Fruit fly (Drosophila melanogaster): ENCODE measurements around the gene jub.

jub gene

dm6 chrX:13838892-13839291 lies 8.8 kb upstream of the jub start (continued):
- TF ChIP-seq br (optimal IDR thresholded peaks at IDR 0.05) (no peak), nom (GFP tag; optimal IDR thresholded peaks at IDR 0.05) (peak; percentile 66), cwo (GFP tag; optimal IDR thresholded peaks at IDR 0.05) (peak; percentile 49), hbn (GFP tag; IDR thresholded peaks at IDR 0.05; ENCODE audit: partially characterized antibody) (no peak), zfh1 (GFP tag; IDR thresholded peaks at IDR 0.05) (peak; percentile 87), sd (tag; optimal IDR thresholded peaks at IDR 0.05) (peak; percentile 9), stwl (tag; optimal IDR thresholded peaks at IDR 0.05) (no peak), Max (GFP tag; optimal IDR thresholded peaks at IDR 0.05) (peak; percentile 37), slbo (GFP tag; IDR thresholded peaks at IDR 0.05) (peak; percentile 73), BtbVII (GFP tag; optimal IDR thresholded peaks at IDR 0.05) (peak; percentile 29), CG18262 (tag; optimal IDR thresholded peaks at IDR 0.05) (peak; percentile 62), CG34422 (GFP tag; IDR thresholded peaks at IDR 0.05) (peak; percentile 76), Dip3 (GFP tag; optimal IDR thresholded peaks at IDR 0.05) (peak; percentile 79), odd (GFP tag; optimal IDR thresholded peaks at IDR 0.05) (peak; percentile 35), her (GFP tag; optimal IDR thresholded peaks at IDR 0.05) (peak; percentile 49), MBD-R2 (GFP tag; IDR thresholded peaks at IDR 0.05) (no peak), chif (GFP tag; optimal IDR thresholded peaks at IDR 0.05) (peak; percentile 65 to 77), mld (GFP tag; IDR thresholded peaks at IDR 0.05; ENCODE audit: partially characterized antibody) (no peak), CG1603 (tag; optimal IDR thresholded peaks at IDR 0.05) (peak; percentile 86), croc (GFP tag; conservative IDR thresholded peaks at IDR 0.05) (no peak; the same call in 2 of the 3 replicates), CG10209 (GFP tag; optimal IDR thresholded peaks at IDR 0.05) (peak; percentile 71), shn (GFP tag; optimal IDR thresholded peaks at IDR 0.05) (peak; percentile 56), CG32532 (GFP tag; IDR thresholded peaks at IDR 0.05) (peak; percentile 65), fd64A (GFP tag; optimal IDR thresholded peaks at IDR 0.05) (peak; percentile 25), Optix (GFP tag; IDR thresholded peaks at IDR 0.05) (no peak; the same call in 1 of the 3 replicates), CG6272 (GFP tag; IDR thresholded peaks at IDR 0.05) (peak; percentile 52), Chrac-16 (GFP tag; optimal IDR thresholded peaks at IDR 0.05) (peak; percentile 66), CG9797 (GFP tag; optimal IDR thresholded peaks at IDR 0.05) (no peak), HHEX (GFP tag; optimal IDR thresholded peaks at IDR 0.05) (peak; percentile 76), nmo (GFP tag; optimal IDR thresholded peaks at IDR 0.05) (peak; percentile 79), chinmo (GFP tag; IDR thresholded peaks at IDR 0.05; ENCODE audit: partially characterized antibody) (no peak), lov (optimal IDR thresholded peaks at IDR 0.05) (no peak), lov (GFP tag; IDR thresholded peaks at IDR 0.05) (no peak), CHES-1-like (GFP tag; optimal IDR thresholded peaks at IDR 0.05) (peak; percentile 62), Sin3A (optimal IDR thresholded peaks at IDR 0.05) (no peak), fd3F (GFP tag; optimal IDR thresholded peaks at IDR 0.05) (peak; percentile 13), NFAT (GFP tag; IDR thresholded peaks at IDR 0.05) (0 out of 2 replicates have a peak, but pooled peaks have one; percentile 23), CG13123 (GFP tag; optimal IDR thresholded peaks at IDR 0.05) (peak; percentile 34), CG11504 (tag; optimal IDR thresholded peaks at IDR 0.05) (peak; percentile 85), CG4282 (GFP tag; optimal IDR thresholded peaks at IDR 0.05) (peak; percentile 41), CG13287 (GFP tag; IDR thresholded peaks at IDR 0.05; ENCODE audit: partially characterized antibody) (no peak), Lpt (GFP tag; optimal IDR thresholded peaks at IDR 0.05) (no peak), fru (optimal IDR thresholded peaks at IDR 0.05) (no peak), D19A (tag; optimal IDR thresholded peaks at IDR 0.05) (peak; percentile 28), CG1792 (GFP tag; optimal IDR thresholded peaks at IDR 0.05) (peak; percentile 65), jumu (GFP tag; optimal IDR thresholded peaks at IDR 0.05) (peak; percentile 70), zf30C (GFP tag; optimal IDR thresholded peaks at IDR 0.05) (peak; percentile 60), al (GFP tag; IDR thresholded peaks at IDR 0.05) (peak; percentile 59), CG17385 (GFP tag; optimal IDR thresholded peaks at IDR 0.05) (peak; percentile 63), Trl (optimal IDR thresholded peaks at IDR 0.05) (no peak), Trl (GFP tag; optimal IDR thresholded peaks at IDR 0.05) (peak; percentile 48), CG17568 (GFP tag; optimal IDR thresholded peaks at IDR 0.05) (peak; percentile 25)

All from whole organism, embryonic.